Fruit fly (Drosophila melanogaster) whole organism, embryonic: Measurements from ENCODE around the gene CG42399.

Source experiments
- CG10959 ChIP-seq: fragments of 200-800 bp; sonication (Bioruptor generic); IDR thresholded peaks from 2 replicates; pipeline ENCODE4 v1.3.6; 2022; ENCODE audit warnings: missing biosample characterization, missing genetic modification characterization
- CG12769 ChIP-seq: fragments of 200-800 bp; sonication (Bioruptor generic); optimal IDR thresholded peaks from 2 replicates; lab custom pipeline; 2019; ENCODE audit warnings: missing biosample characterization, mild to moderate bottlenecking, missing genetic modification characterization, moderate library complexity
- CG17385 ChIP-seq: fragments of 200-800 bp; sonication (Bioruptor generic); optimal IDR thresholded peaks from 3 replicates; lab custom pipeline; 2018; ENCODE audit warnings: missing biosample characterization, mild to moderate bottlenecking, missing genetic modification characterization
- CG31224 ChIP-seq: fragments of 200-800 bp; sonication (Bioruptor generic); IDR thresholded peaks from 2 replicates; pipeline ENCODE4 v1.3.6; 2022; ENCODE audit warnings: missing biosample characterization, missing genetic modification characterization
- CG34224 ChIP-seq: fragments of 200-800 bp; sonication (Bioruptor generic); IDR thresholded peaks from 3 replicates; pipeline ENCODE4 v1.3.6; 2022; ENCODE audit warnings: missing biosample characterization, missing genetic modification characterization; ENCODE audit not compliant: partially characterized antibody
- CG42726 ChIP-seq: fragments of 200-800 bp; sonication (Bioruptor generic); IDR thresholded peaks from 2 replicates; pipeline ENCODE4 v1.3.6; 2022; ENCODE audit warnings: missing biosample characterization, missing genetic modification characterization; ENCODE audit not compliant: partially characterized antibody
- CG4424 ChIP-seq: fragments of 200-800 bp; sonication (Bioruptor generic); optimal IDR thresholded peaks from 3 replicates; lab custom pipeline; 2016; ENCODE audit warnings: missing biosample characterization, missing genetic modification characterization
- CG4730 ChIP-seq: fragments of 200-800 bp; sonication (Bioruptor generic); IDR thresholded peaks from 2 replicates; pipeline ENCODE4 v1.3.6; 2022; ENCODE audit warnings: missing biosample characterization, missing genetic modification characterization
- CG4820 ChIP-seq: fragments of 200-800 bp; sonication (Bioruptor generic); optimal IDR thresholded peaks from 3 replicates; lab custom pipeline; 2016; ENCODE audit warnings: missing biosample characterization, missing genetic modification characterization
- CG6175 ChIP-seq: fragments of 200-800 bp; sonication (Bioruptor generic); IDR thresholded peaks from 3 replicates; pipeline ENCODE4 v1.3.6; 2022; ENCODE audit warnings: missing biosample characterization, missing genetic modification characterization
- CG6765 ChIP-seq: fragments of 200-800 bp; sonication (Bioruptor generic); optimal IDR thresholded peaks from 3 replicates; lab custom pipeline; 2017; ENCODE audit warnings: missing biosample characterization, mild to moderate bottlenecking, missing genetic modification characterization
- CG7928 ChIP-seq: fragments of 200-800 bp; sonication (Bioruptor generic); optimal IDR thresholded peaks from 2 replicates; lab custom pipeline; 2017; ENCODE audit warnings: missing biosample characterization, mild to moderate bottlenecking, missing genetic modification characterization
- CG7963 ChIP-seq: fragments of 200-800 bp; sonication (Bioruptor generic); IDR thresholded peaks from 3 replicates; pipeline ENCODE4 v1.3.6; 2022; ENCODE audit warnings: missing biosample characterization, missing genetic modification characterization; ENCODE audit not compliant: partially characterized antibody
- CG8290 ChIP-seq, 3 experiments: fragments of 200-800 bp; sonication (Bioruptor generic); optimal IDR thresholded peaks; 2 replicates each; lab custom pipeline; 2016 to 2019; ENCODE audit warnings: missing biosample characterization in 3 of 3, missing genetic modification characterization in 3 of 3, mild to moderate bottlenecking in 2 of 3, moderate library complexity in 1 of 3
- CG8765 ChIP-seq: fragments of 200-800 bp; sonication (Bioruptor generic); IDR thresholded peaks from 2 replicates; pipeline ENCODE4 v1.3.6; 2022; ENCODE audit warnings: missing biosample characterization, missing genetic modification characterization
- Dll ChIP-seq: fragments of 200-800 bp; sonication (Bioruptor generic); IDR thresholded peaks from 4 replicates; pipeline ENCODE4 v1.3.6; 2022; ENCODE audit warnings: missing biosample characterization, missing genetic modification characterization; ENCODE audit not compliant: partially characterized antibody
- Ets97D ChIP-seq: fragments of 200-800 bp; sonication (Bioruptor generic); optimal IDR thresholded peaks from 3 replicates; lab custom pipeline; 2016; ENCODE audit warnings: missing biosample characterization, missing genetic modification characterization
- H15 ChIP-seq: fragments of 200-800 bp; sonication (Bioruptor generic); IDR thresholded peaks from 3 replicates; pipeline ENCODE4 v1.3.6; 2022; ENCODE audit warnings: missing biosample characterization, missing genetic modification characterization
- HLH3B ChIP-seq: fragments of 200-800 bp; sonication (Bioruptor generic); IDR thresholded peaks from 2 replicates; pipeline ENCODE4 v1.3.6; 2022; ENCODE audit warnings: missing biosample characterization, missing genetic modification characterization
- Med ChIP-seq: fragments of 200-800 bp; sonication (Bioruptor generic); peaks from one replicate; lab custom pipeline; 2016; ENCODE audit warnings: missing biosample characterization, missing genetic modification characterization, mild to moderate bottlenecking, inconsistent platforms, moderate library complexity
- Meics ChIP-seq: fragments of 200-800 bp; sonication (Bioruptor generic); optimal IDR thresholded peaks from 2 replicates; lab custom pipeline; 2017; ENCODE audit warnings: missing biosample characterization, mild to moderate bottlenecking, missing genetic modification characterization
- NK7.1 ChIP-seq: fragments of 200-800 bp; sonication (Bioruptor generic); optimal IDR thresholded peaks from 3 replicates; lab custom pipeline; 2016; ENCODE audit warnings: missing biosample characterization, missing genetic modification characterization
- NfI ChIP-seq: fragments of 200-800 bp; sonication (Bioruptor generic); optimal IDR thresholded peaks from 3 replicates; lab custom pipeline; 2018; ENCODE audit warnings: missing biosample characterization, mild to moderate bottlenecking, missing genetic modification characterization, moderate library complexity
- Sin3A ChIP-seq: fragments of >200 bp; optimal IDR thresholded peaks from 2 replicates; lab custom pipeline; 2018
- ap ChIP-seq: fragments of 200-800 bp; sonication (Bioruptor generic); IDR thresholded peaks from 2 replicates; pipeline ENCODE4 v1.3.6; 2022; ENCODE audit warnings: missing biosample characterization, missing genetic modification characterization
- ash1 ChIP-seq: fragments of 200-800 bp; sonication (Bioruptor generic); optimal IDR thresholded peaks from 2 replicates; lab custom pipeline; 2018; ENCODE audit warnings: missing biosample characterization, mild to moderate bottlenecking, missing genetic modification characterization
- bab2 ChIP-seq: fragments of 200-800 bp; sonication (Bioruptor generic); optimal IDR thresholded peaks from 2 replicates; lab custom pipeline; 2016; ENCODE audit warnings: missing biosample characterization, missing genetic modification characterization
- disco-r ChIP-seq: fragments of 200-800 bp; sonication (Bioruptor generic); optimal IDR thresholded peaks from 2 replicates; lab custom pipeline; 2016; ENCODE audit warnings: missing biosample characterization, missing genetic modification characterization
- eve ChIP-seq, 2 experiments: fragments of >200 bp; optimal IDR thresholded peaks; 2 replicates each; lab custom pipeline; 2017; ENCODE audit warnings: missing biosample characterization in 2 of 2, missing genetic modification characterization in 2 of 2
- exex ChIP-seq: fragments of 200-800 bp; sonication (Bioruptor generic); optimal IDR thresholded peaks from 4 replicates; lab custom pipeline; 2018; ENCODE audit warnings: missing biosample characterization, mild to moderate bottlenecking, missing genetic modification characterization, moderate library complexity
- h ChIP-seq: fragments of >200 bp; optimal IDR thresholded peaks from 2 replicates; lab custom pipeline; 2017
- hb ChIP-seq: fragments of 200-800 bp; sonication (Bioruptor generic); IDR thresholded peaks from 3 replicates; pipeline ENCODE4 v1.3.6; 2022; ENCODE audit warnings: missing biosample characterization, missing genetic modification characterization; ENCODE audit not compliant: partially characterized antibody
- kni ChIP-seq: fragments of 200-800 bp; sonication (Bioruptor generic); optimal IDR thresholded peaks from 3 replicates; lab custom pipeline; 2017; ENCODE audit warnings: mild to moderate bottlenecking, missing biosample characterization, missing genetic modification reagents, missing genetic modification characterization
- mirr ChIP-seq: fragments of 200-800 bp; sonication (Bioruptor generic); optimal IDR thresholded peaks from 3 replicates; lab custom pipeline; 2018; ENCODE audit warnings: missing biosample characterization, mild to moderate bottlenecking, missing genetic modification characterization
- pb ChIP-seq: fragments of 200-800 bp; sonication (Bioruptor generic); optimal IDR thresholded peaks from 3 replicates; lab custom pipeline; 2016; ENCODE audit warnings: missing biosample characterization, missing genetic modification characterization
- psq ChIP-seq: fragments of 200-800 bp; sonication (Bioruptor generic); optimal IDR thresholded peaks from 2 replicates; lab custom pipeline; 2017; ENCODE audit warnings: missing biosample characterization, missing genetic modification characterization
- pzg ChIP-seq: fragments of 200-800 bp; sonication (Bioruptor generic); optimal IDR thresholded peaks from 3 replicates; lab custom pipeline; 2018; ENCODE audit warnings: missing biosample characterization, mild to moderate bottlenecking, missing genetic modification characterization, moderate library complexity
- ranshi ChIP-seq: fragments of 200-800 bp; sonication (Bioruptor generic); IDR thresholded peaks from 2 replicates; pipeline ENCODE4 v1.3.6; 2022; ENCODE audit warnings: missing biosample characterization, missing genetic modification characterization
- sc ChIP-seq, 3 experiments: fragments of >200 bp in 2 of 3; fragments of 200-800 bp in 1 of 3; sonication (Bioruptor generic) in 1 of 3; optimal IDR thresholded peaks; 2 replicates in 2 of 3; 3 replicates in 1 of 3; lab custom pipeline; 2017; ENCODE audit warnings: mild to moderate bottlenecking in 1 of 3, missing biosample characterization in 1 of 3, missing genetic modification characterization in 1 of 3, missing genetic modification reagents in 1 of 3
- sug ChIP-seq: fragments of 200-800 bp; optimal IDR thresholded peaks from 2 replicates; lab custom pipeline; 2019; ENCODE audit warnings: missing biosample characterization, mild to moderate bottlenecking, missing genetic modification characterization, moderate library complexity
- tll ChIP-seq, 2 experiments: fragments of 200-800 bp in 1 of 2; fragments of >200 bp in 1 of 2; sonication (Bioruptor generic) in 1 of 2; optimal IDR thresholded peaks; 2 replicates each; lab custom pipeline; 2017 to 2019; ENCODE audit warnings: missing biosample characterization in 2 of 2, missing genetic modification characterization in 2 of 2, mild to moderate bottlenecking in 1 of 2, moderate library complexity in 1 of 2
- vfl ChIP-seq: fragments of 200-800 bp; sonication (Bioruptor generic); optimal IDR thresholded peaks from 2 replicates; lab custom pipeline; 2016; ENCODE audit warnings: missing biosample characterization, missing genetic modification characterization

The CG42399 gene

dm6 chr2L:165253-165890, 12.3 kb upstream of the CG42399 start (continued):
- peak; percentile 15 for TF ChIP-seq Meics (GFP tag; lab: Kevin White, UChicago)

dm6 chr2L:163229-163628, 10.1 kb upstream of the CG42399 start:
- TF ChIP-seq pzg (GFP tag; lab: Kevin White, UChicago) (no peak), eve (GFP tag; optimal IDR thresholded peaks at IDR 0.05; lab: Kevin White, UChicago) (no peak), h (lab: Kevin White, UChicago) (no peak), Med (GFP tag; lab: Kevin White, UChicago) (peak; percentile 74), CG42726 (GFP tag; lab: Robert Waterston, UW) (no peak), Dll (GFP tag; lab: Robert Waterston, UW) (no peak), CG8290 (GFP tag; optimal IDR thresholded peaks at IDR 0.05; lab: Kevin White, UChicago) (no peak), CG8290 (tag; optimal IDR thresholded peaks at IDR 0.05; lab: Kevin White, UChicago) (peak in 1 of 2 experiments; percentile 30), kni (GFP tag; lab: Kevin White, UChicago) (peak; percentile 64), CG6765 (GFP tag; lab: Kevin White, UChicago) (no peak), CG12769 (peak; percentile 3), exex (tag; lab: Kevin White, UChicago) (peak; percentile 16), disco-r (GFP tag; lab: Kevin White, UChicago) (no peak), CG6175 (GFP tag; lab: Robert Waterston, UW) (no peak), CG7963 (GFP tag; lab: Robert Waterston, UW) (no peak), CG10959 (GFP tag; lab: Robert Waterston, UW) (no peak), CG4730 (no peak), hb (GFP tag; lab: Robert Waterston, UW) (no peak), tll (GFP tag; optimal IDR thresholded peaks at IDR 0.05; lab: Kevin White, UChicago) (no peak), ranshi (GFP tag; lab: Robert Waterston, UW) (no peak), CG4820 (GFP tag; lab: Kevin White, UChicago) (no peak), ash1 (peak; percentile 63), mirr (GFP tag; lab: Kevin White, UChicago) (peak; percentile 66), CG7928 (GFP tag; lab: Kevin White, UChicago) (no peak), CG4424 (GFP tag; lab: Kevin White, UChicago) (no peak), H15 (GFP tag; lab: Robert Waterston, UW) (no peak), sc (optimal IDR thresholded peaks at IDR 0.05; lab: Kevin White, UChicago) (no peak), sc (GFP tag; optimal IDR thresholded peaks at IDR 0.05; lab: Kevin White, UChicago) (no peak), bab2 (no peak), CG31224 (GFP tag; lab: Robert Waterston, UW) (no peak), ap (GFP tag; lab: Robert Waterston, UW) (no peak), CG17385 (GFP tag; lab: Kevin White, UChicago) (no peak), vfl (no peak), psq (GFP tag; lab: Kevin White, UChicago) (no peak), sug (tag; lab: Kevin White, UChicago) (peak; percentile 29), NK7.1 (GFP tag; lab: Kevin White, UChicago) (no peak), Sin3A (lab: Kevin White, UChicago) (no peak), Ets97D (GFP tag; lab: Kevin White, UChicago) (no peak), NfI (no peak), HLH3B (no peak), CG8765 (no peak), CG34224 (no peak), pb (GFP tag; lab: Kevin White, UChicago) (no peak)
